Fruit fly (Drosophila melanogaster) whole organism, embryonic: ENCODE results near the gene Jarid2.
A peak's percentile ranks its signal among the peaks of the same experiment; 100 is the strongest.

Source experiments
- BtbVII ChIP-seq: fragments of 200-800 bp; sonication (Bioruptor generic); optimal IDR thresholded peaks from 3 replicates; lab custom pipeline; 2017; ENCODE audit warnings: missing biosample characterization, mild to moderate bottlenecking, missing genetic modification characterization
- CG10959 ChIP-seq: fragments of 200-800 bp; sonication (Bioruptor generic); IDR thresholded peaks from 2 replicates; pipeline ENCODE4 v1.3.6; 2022; ENCODE audit warnings: missing biosample characterization, missing genetic modification characterization
- CG11085 ChIP-seq: fragments of 200-800 bp; sonication (Bioruptor generic); IDR thresholded peaks from 2 replicates; pipeline ENCODE4 v1.3.6; 2022; ENCODE audit warnings: missing biosample characterization, missing genetic modification characterization
- CG11695 ChIP-seq: fragments of 200-800 bp; sonication (Bioruptor generic); IDR thresholded peaks from 3 replicates; pipeline ENCODE4 v1.3.6; 2022; ENCODE audit warnings: missing biosample characterization, missing genetic modification characterization
- CG13296 ChIP-seq: fragments of 200-800 bp; sonication (Bioruptor generic); optimal IDR thresholded peaks from 3 replicates; lab custom pipeline; 2018; ENCODE audit warnings: missing biosample characterization, mild to moderate bottlenecking, missing genetic modification characterization
- CG13624 ChIP-seq: fragments of 200-800 bp; sonication (Bioruptor generic); optimal IDR thresholded peaks from 2 replicates; lab custom pipeline; 2016; ENCODE audit warnings: missing biosample characterization, missing genetic modification characterization
- CG14441 ChIP-seq: fragments of 200-800 bp; sonication (Bioruptor generic); IDR thresholded peaks from 2 replicates; pipeline ENCODE4 v1.3.6; 2022; ENCODE audit warnings: missing biosample characterization, missing genetic modification characterization
- CG14710 ChIP-seq: fragments of 200-800 bp; sonication (Bioruptor generic); optimal IDR thresholded peaks from 3 replicates; lab custom pipeline; 2019; ENCODE audit warnings: missing biosample characterization, mild to moderate bottlenecking, missing genetic modification characterization, moderate library complexity
- CG1529 ChIP-seq: fragments of 200-800 bp; sonication (Bioruptor generic); optimal IDR thresholded peaks from 3 replicates; lab custom pipeline; 2018; ENCODE audit warnings: missing biosample characterization, missing genetic modification characterization
- CG15514 ChIP-seq: fragments of 200-800 bp; sonication (Bioruptor generic); optimal IDR thresholded peaks from 3 replicates; lab custom pipeline; 2017; ENCODE audit warnings: missing biosample characterization, missing genetic modification characterization, mild to moderate bottlenecking, moderate library complexity, missing genetic modification reagents
- CG17328 ChIP-seq: fragments of 200-800 bp; sonication (Bioruptor generic); IDR thresholded peaks from 2 replicates; pipeline ENCODE4 v1.3.6; 2022; ENCODE audit warnings: missing biosample characterization, missing genetic modification characterization
- CG2678 ChIP-seq: fragments of 200-800 bp; sonication (Bioruptor generic); optimal IDR thresholded peaks from 3 replicates; lab custom pipeline; 2019; ENCODE audit warnings: missing biosample characterization, mild to moderate bottlenecking, missing genetic modification characterization, moderate library complexity
- CG3065 ChIP-seq: fragments of 200-800 bp; sonication (Bioruptor generic); optimal IDR thresholded peaks from 2 replicates; lab custom pipeline; 2016; ENCODE audit warnings: missing biosample characterization, missing genetic modification characterization
- CG4282 ChIP-seq: fragments of 200-800 bp; sonication (Bioruptor generic); optimal IDR thresholded peaks from 2 replicates; lab custom pipeline; 2016; ENCODE audit warnings: missing biosample characterization, missing genetic modification characterization
- CG4328 ChIP-seq: fragments of 200-800 bp; sonication (Bioruptor generic); optimal IDR thresholded peaks from 3 replicates; lab custom pipeline; 2017; ENCODE audit warnings: missing biosample characterization, missing genetic modification reagents, missing genetic modification characterization
- CG6272 ChIP-seq: fragments of 200-800 bp; sonication (Bioruptor generic); IDR thresholded peaks from 2 replicates; pipeline ENCODE4 v1.3.6; 2022; ENCODE audit warnings: missing biosample characterization, missing genetic modification characterization
- CG7556 ChIP-seq: fragments of 200-800 bp; sonication (Bioruptor generic); optimal IDR thresholded peaks from 2 replicates; lab custom pipeline; 2017; ENCODE audit warnings: missing biosample characterization, mild to moderate bottlenecking, missing genetic modification characterization
- CG8281 ChIP-seq: fragments of 200-800 bp; sonication (Bioruptor generic); optimal IDR thresholded peaks from 2 replicates; lab custom pipeline; 2018; ENCODE audit warnings: missing biosample characterization, mild to moderate bottlenecking, missing genetic modification characterization, moderate library complexity
- CG8359 ChIP-seq: fragments of 200-800 bp; sonication (Bioruptor generic); optimal IDR thresholded peaks from 2 replicates; lab custom pipeline; 2017; ENCODE audit warnings: missing biosample characterization, mild to moderate bottlenecking, missing genetic modification characterization, borderline replicate concordance
- CG9876 ChIP-seq: fragments of 200-800 bp; sonication (Bioruptor generic); optimal IDR thresholded peaks from 2 replicates; lab custom pipeline; 2016; ENCODE audit warnings: missing biosample characterization, missing genetic modification characterization
- Deaf1 ChIP-seq: fragments of 200-800 bp; optimal IDR thresholded peaks from 3 replicates; lab custom pipeline; 2019; ENCODE audit warnings: missing biosample characterization, mild to moderate bottlenecking, missing genetic modification characterization, moderate library complexity
- Dp ChIP-seq: fragments of 200-800 bp; sonication (Bioruptor generic); optimal IDR thresholded peaks from 2 replicates; lab custom pipeline; 2018; ENCODE audit warnings: missing biosample characterization, mild to moderate bottlenecking, missing genetic modification characterization, moderate library complexity
- Elba2 ChIP-seq: fragments of 200-800 bp; sonication (Bioruptor generic); optimal IDR thresholded peaks from 3 replicates; lab custom pipeline; 2016; ENCODE audit warnings: missing biosample characterization, missing genetic modification characterization
- Ets65A ChIP-seq: fragments of 200-800 bp; sonication (Bioruptor generic); peaks from one replicate; lab custom pipeline; 2016; ENCODE audit warnings: missing biosample characterization, missing genetic modification characterization
- Hand ChIP-seq: fragments of 200-800 bp; sonication (Bioruptor generic); optimal IDR thresholded peaks from 2 replicates; lab custom pipeline; 2017; ENCODE audit warnings: mild to moderate bottlenecking, missing biosample characterization, missing genetic modification reagents, missing genetic modification characterization
- Hmr ChIP-seq: fragments of 200-800 bp; sonication (Bioruptor generic); optimal IDR thresholded peaks from 3 replicates; lab custom pipeline; 2017; ENCODE audit warnings: mild to moderate bottlenecking, missing biosample characterization, missing genetic modification reagents, missing genetic modification characterization
- Kr ChIP-seq: fragments of 200-800 bp; sonication (Bioruptor generic); optimal IDR thresholded peaks from 2 replicates; lab custom pipeline; 2017; ENCODE audit warnings: missing biosample characterization, mild to moderate bottlenecking, missing genetic modification characterization
- MTF-1 ChIP-seq: fragments of 200-800 bp; sonication (Bioruptor generic); optimal IDR thresholded peaks from 2 replicates; lab custom pipeline; 2018; ENCODE audit warnings: missing biosample characterization, mild to moderate bottlenecking, missing genetic modification characterization, borderline replicate concordance
- NC2β ChIP-seq: fragments of 200-800 bp; sonication (Bioruptor generic); optimal IDR thresholded peaks from 2 replicates; lab custom pipeline; 2016; ENCODE audit warnings: missing biosample characterization, missing genetic modification characterization
- NK7.1 ChIP-seq: fragments of 200-800 bp; sonication (Bioruptor generic); optimal IDR thresholded peaks from 3 replicates; lab custom pipeline; 2016; ENCODE audit warnings: missing biosample characterization, missing genetic modification characterization
- Opbp ChIP-seq: fragments of 200-800 bp; sonication (Bioruptor generic); IDR thresholded peaks from 3 replicates; pipeline ENCODE4 v1.3.6; 2022; ENCODE audit warnings: missing biosample characterization, missing genetic modification characterization; ENCODE audit not compliant: partially characterized antibody
- Poxn ChIP-seq: fragments of 200-800 bp; sonication (Bioruptor generic); IDR thresholded peaks from 2 replicates; pipeline ENCODE4 v1.3.6; 2022; ENCODE audit warnings: missing biosample characterization, missing genetic modification characterization
- Ptx1 ChIP-seq: fragments of 200-800 bp; sonication (Bioruptor generic); IDR thresholded peaks from 2 replicates; pipeline ENCODE4 v1.3.6; 2022; ENCODE audit warnings: missing biosample characterization, missing genetic modification characterization
- Tbp ChIP-seq: fragments of >200 bp; optimal IDR thresholded peaks from 2 replicates; lab custom pipeline; 2018; ENCODE audit warnings: missing biosample characterization, missing genetic modification characterization
- az2 ChIP-seq: fragments of 200-800 bp; sonication (Bioruptor generic); optimal IDR thresholded peaks from 3 replicates; lab custom pipeline; 2016; ENCODE audit warnings: missing biosample characterization, missing genetic modification characterization
- bab2 ChIP-seq: fragments of 200-800 bp; sonication (Bioruptor generic); optimal IDR thresholded peaks from 2 replicates; lab custom pipeline; 2016; ENCODE audit warnings: missing biosample characterization, missing genetic modification characterization
- bigmax ChIP-seq: fragments of 200-800 bp; sonication (Bioruptor generic); optimal IDR thresholded peaks from 2 replicates; lab custom pipeline; 2018; ENCODE audit warnings: missing biosample characterization, mild to moderate bottlenecking, missing genetic modification characterization
- bsh ChIP-seq, 2 experiments: fragments of 200-800 bp; sonication (Bioruptor generic); optimal IDR thresholded peaks; 2 replicates each; lab custom pipeline; 2017 to 2018; ENCODE audit warnings: mild to moderate bottlenecking in 2 of 2, missing biosample characterization in 2 of 2, missing genetic modification characterization in 2 of 2, moderate library complexity in 1 of 2
- dan ChIP-seq: fragments of 200-800 bp; sonication (Bioruptor generic); IDR thresholded peaks from 2 replicates; pipeline ENCODE4 v1.3.6; 2022; ENCODE audit warnings: missing biosample characterization, missing genetic modification characterization
- fd96Cb ChIP-seq: fragments of 200-800 bp; sonication (Bioruptor generic); optimal IDR thresholded peaks from 2 replicates; lab custom pipeline; 2018; ENCODE audit warnings: missing biosample characterization, mild to moderate bottlenecking, missing genetic modification characterization, moderate library complexity
- gcm2 ChIP-seq: fragments of 200-800 bp; sonication (Bioruptor generic); optimal IDR thresholded peaks from 2 replicates; lab custom pipeline; 2016; ENCODE audit warnings: missing biosample characterization, missing genetic modification characterization
- kay ChIP-seq: fragments of 200-800 bp; sonication (Bioruptor generic); optimal IDR thresholded peaks from 2 replicates; lab custom pipeline; 2016; ENCODE audit warnings: missing biosample characterization, missing genetic modification characterization
- klu ChIP-seq: fragments of 200-800 bp; sonication (Bioruptor generic); IDR thresholded peaks from 2 replicates; pipeline ENCODE4 v1.3.6; 2022; ENCODE audit warnings: missing biosample characterization, missing genetic modification characterization
- nerfin-2 ChIP-seq: fragments of 200-800 bp; sonication (Bioruptor generic); IDR thresholded peaks from 2 replicates; pipeline ENCODE4 v1.3.6; 2022; ENCODE audit warnings: missing biosample characterization, missing genetic modification characterization; ENCODE audit not compliant: partially characterized antibody
- oc ChIP-seq: fragments of 200-800 bp; sonication (Bioruptor generic); optimal IDR thresholded peaks from 2 replicates; lab custom pipeline; 2018; ENCODE audit warnings: missing biosample characterization, mild to moderate bottlenecking, missing genetic modification characterization, moderate library complexity
- pan ChIP-seq, 4 experiments: fragments of >200 bp in 3 of 4; fragments of 200-800 bp in 1 of 4; sonication (Bioruptor generic) in 1 of 4; optimal IDR thresholded peaks in 3 of 4; IDR thresholded peaks in 1 of 4; 2 replicates each; pipeline versions ENCODE4 v1.3.6 to Lab custom; 2017 to 2022; ENCODE audit warnings: missing biosample characterization in 2 of 4, missing genetic modification characterization in 2 of 4, mixed read lengths in 1 of 4
- pnt ChIP-seq: fragments of 200-800 bp; sonication (Bioruptor generic); optimal IDR thresholded peaks from 3 replicates; lab custom pipeline; 2016; ENCODE audit warnings: missing biosample characterization, missing genetic modification characterization
- repo ChIP-seq: fragments of 200-800 bp; sonication (Bioruptor generic); optimal IDR thresholded peaks from 2 replicates; lab custom pipeline; 2016; ENCODE audit warnings: missing biosample characterization, missing genetic modification characterization
- sim ChIP-seq: fragments of 200-800 bp; sonication (Bioruptor generic); IDR thresholded peaks from 2 replicates; pipeline ENCODE4 v1.3.6; 2022; ENCODE audit warnings: missing biosample characterization, missing genetic modification characterization
- sisA ChIP-seq: fragments of 200-800 bp; sonication (Bioruptor generic); IDR thresholded peaks from 2 replicates; pipeline ENCODE4 v1.3.6; 2022; ENCODE audit warnings: missing biosample characterization, missing genetic modification characterization
- vnd ChIP-seq: fragments of 200-800 bp; sonication (Bioruptor generic); IDR thresholded peaks from 3 replicates; pipeline ENCODE4 v1.3.6; 2022; ENCODE audit warnings: missing biosample characterization, missing genetic modification characterization; ENCODE audit not compliant: partially characterized antibody

Gene Jarid2

dm6 chr3L:9465652-9466244, 11.1 kb upstream of the Jarid2 start:
- TF ChIP-seq CG17328 (GFP tag; lab: Robert Waterston, UW) (no peak), Elba2 (GFP tag; lab: Kevin White, UChicago) (no peak), nerfin-2 (GFP tag; lab: Robert Waterston, UW) (no peak), Deaf1 (tag; lab: Kevin White, UChicago) (peak; percentile 5), Poxn (GFP tag; lab: Robert Waterston, UW) (no peak), repo (no peak), CG2678 (no peak), CG14710 (tag; lab: Kevin White, UChicago) (no peak), Hmr (GFP tag; lab: Kevin White, UChicago) (no peak), Opbp (GFP tag; lab: Robert Waterston, UW) (no peak), CG14441 (no peak), pnt (GFP tag; lab: Kevin White, UChicago) (no peak), CG3065 (GFP tag; lab: Kevin White, UChicago) (no peak), CG9876 (GFP tag; lab: Kevin White, UChicago) (no peak), CG4328 (peak; percentile 38), fd96Cb (tag; lab: Kevin White, UChicago) (no peak), Tbp (GFP tag; lab: Kevin White, UChicago) (no peak), CG7556 (no peak), bab2 (no peak), CG13296 (GFP tag; lab: Kevin White, UChicago) (no peak), CG15514 (GFP tag; lab: Kevin White, UChicago) (no peak), gcm2 (GFP tag; lab: Kevin White, UChicago) (no peak), Kr (no peak), NK7.1 (GFP tag; lab: Kevin White, UChicago) (no peak), CG8359 (no peak), dan (GFP tag; lab: Robert Waterston, UW) (no peak), kay (GFP tag; lab: Kevin White, UChicago) (no peak), pan (optimal IDR thresholded peaks at IDR 0.05; lab: Kevin White, UChicago) (no peak), pan (GFP tag; optimal IDR thresholded peaks at IDR 0.05 in 1 of 2, IDR thresholded peaks at IDR 0.05 in 1 of 2) (no peak), BtbVII (GFP tag; lab: Kevin White, UChicago) (no peak), NC2β (GFP tag; lab: Kevin White, UChicago) (no peak), CG11085 (GFP tag; lab: Robert Waterston, UW) (no peak), CG4282 (GFP tag; lab: Kevin White, UChicago) (no peak), CG11695 (GFP tag; lab: Robert Waterston, UW) (no peak), CG13624 (GFP tag; lab: Kevin White, UChicago) (no peak), Dp (no peak), az2 (GFP tag; lab: Kevin White, UChicago) (no peak), Hand (GFP tag; lab: Kevin White, UChicago) (no peak), bsh (GFP tag; optimal IDR thresholded peaks at IDR 0.05; lab: Kevin White, UChicago) (no peak), CG6272 (GFP tag; lab: Robert Waterston, UW) (no peak), Ptx1 (no peak), bigmax (GFP tag; lab: Kevin White, UChicago) (no peak), sisA (GFP tag; lab: Robert Waterston, UW) (no peak), MTF-1 (GFP tag; lab: Kevin White, UChicago) (peak; percentile 10), CG10959 (no peak), CG8281 (tag; lab: Kevin White, UChicago) (peak; percentile 60), oc (peak; percentile 6), Ets65A (GFP tag; lab: Kevin White, UChicago) (peak; percentile 76), CG1529 (GFP tag; lab: Kevin White, UChicago) (no peak), klu (GFP tag; lab: Robert Waterston, UW) (no peak), sim (GFP tag; lab: Robert Waterston, UW) (no peak), vnd (GFP tag; lab: Robert Waterston, UW) (no peak)
